Worm (Caenorhabditis elegans) whole organism, dauer: Measurements from ENCODE around the gene K08D12.4.

Source experiments
- unc-62 ChIP-seq: sonication (generic microtip); optimal IDR thresholded peaks from 2 replicates; lab custom pipeline; 2017; ENCODE audit warnings: missing biosample characterization, missing genetic modification reagents, missing genetic modification characterization

The K08D12.4 gene

DNA sequence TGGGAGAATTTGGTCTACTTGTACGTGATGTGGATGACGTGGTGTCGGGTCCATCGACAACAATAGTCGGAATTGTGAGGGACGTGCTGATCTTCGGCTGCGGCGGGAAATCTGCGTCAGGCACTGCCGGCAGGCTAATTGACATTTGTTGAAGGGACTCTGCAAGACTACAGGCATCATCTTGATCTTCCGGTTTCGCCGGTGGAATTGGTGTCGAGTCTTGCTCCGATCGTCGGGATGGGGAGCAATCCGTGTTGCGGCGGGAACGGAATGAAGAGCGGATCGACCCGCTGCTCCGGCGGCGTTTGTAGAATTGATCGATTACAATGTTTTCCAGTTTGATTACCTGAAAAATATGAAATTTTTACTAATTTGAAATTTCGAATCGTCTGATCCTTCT lies 45.4 kb downstream of the K08D12.4 start:
- TF ChIP-seq unc-62: no peak

DNA sequence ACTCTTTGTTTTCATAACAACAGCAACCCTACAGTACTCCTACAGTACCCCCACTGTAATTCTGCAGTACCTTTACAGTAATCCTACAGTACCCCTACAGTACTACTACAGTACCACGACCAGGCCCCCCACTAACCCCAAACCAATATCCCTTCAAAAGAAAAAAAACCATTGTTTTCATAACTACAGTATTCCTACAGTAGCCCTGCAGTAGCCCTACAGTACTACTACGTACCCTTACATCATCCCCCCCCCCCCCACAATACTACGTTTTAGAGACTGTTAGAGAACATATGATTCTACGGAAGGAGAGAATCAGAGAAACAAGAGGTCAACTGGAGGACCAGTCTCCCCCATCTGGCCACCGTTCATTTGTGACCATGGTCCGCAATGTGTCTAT lies 46.4 kb downstream of the K08D12.4 start, which contains the start of gene Y41D4A.3:
Gene Y41D4A.3 (plus strand): TSS at position 301 of the 400 bp plus-strand sequence.
- TF ChIP-seq unc-62: no peak
